Fruit fly (Drosophila melanogaster): ENCODE measurements around the gene Sf3a2.

- TF ChIP-seq ttk (optimal IDR thresholded peaks at IDR 0.05) (no peak), Myc (optimal IDR thresholded peaks at IDR 0.05) (no peak)
Measured at dm6 chr3L:12778616-12779015, 35.2 kb downstream of the Sf3a2 start, which contains the start of gene CG32106.
